Worm (Caenorhabditis elegans) whole organism, mixed stage, embryonic: Measurements from ENCODE around the gene K02B7.3.

Experiments used
- M03D4.4 ChIP-seq: sonication (generic microtip); optimal IDR thresholded peaks from 2 replicates; lab custom pipeline; 2017; ENCODE audit warnings: mild to moderate bottlenecking, missing genetic modification characterization, missing compliant biosample characterization
- ces-1 ChIP-seq: fragments of 150-350 bp; optimal IDR thresholded peaks from 2 replicates; lab custom pipeline; 2014; ENCODE audit warnings: missing biosample characterization, missing genetic modification reagents, missing genetic modification characterization
- elt-3 ChIP-seq: fragments of 150-350 bp; optimal IDR thresholded peaks from 2 replicates; lab custom pipeline; 2014; ENCODE audit warnings: missing biosample characterization, missing genetic modification characterization
- lsy-2 ChIP-seq: fragments of 150-350 bp; optimal IDR thresholded peaks from 2 replicates; lab custom pipeline; 2014; ENCODE audit warnings: missing biosample characterization, missing genetic modification characterization
- mep-1 ChIP-seq: fragments of 150-350 bp; optimal IDR thresholded peaks from 2 replicates; lab custom pipeline; 2017; ENCODE audit warnings: missing biosample characterization, missing genetic modification reagents, missing genetic modification characterization, inconsistent platforms
- mls-2 ChIP-seq: sonication (generic microtip); optimal IDR thresholded peaks from 2 replicates; lab custom pipeline; 2016; ENCODE audit warnings: mild to moderate bottlenecking, missing genetic modification characterization, moderate library complexity, missing compliant biosample characterization
- nhr-12 ChIP-seq: fragments of 150-350 bp; optimal IDR thresholded peaks from 2 replicates; lab custom pipeline; 2014; ENCODE audit warnings: missing biosample characterization, missing genetic modification characterization
- nhr-76 ChIP-seq: sonication (generic microtip); optimal IDR thresholded peaks from 2 replicates; lab custom pipeline; 2017; ENCODE audit warnings: missing biosample characterization, missing genetic modification characterization
- pha-4 ChIP-seq: fragments of 150-350 bp; optimal IDR thresholded peaks from 2 replicates; lab custom pipeline; 2018; ENCODE audit warnings: missing biosample characterization, missing genetic modification reagents, missing genetic modification characterization
- snpc-4 ChIP-seq: fragments of 150-350 bp; optimal IDR thresholded peaks from 2 replicates; lab custom pipeline; 2014; ENCODE audit warnings: missing biosample characterization, missing genetic modification characterization
- unc-62 ChIP-seq: fragments of 150-350 bp; optimal IDR thresholded peaks from 2 replicates; lab custom pipeline; 2014; ENCODE audit warnings: missing biosample characterization, missing genetic modification reagents, missing genetic modification characterization
- zip-8 ChIP-seq: fragments of 150-350 bp; optimal IDR thresholded peaks from 2 replicates; lab custom pipeline; 2014; ENCODE audit warnings: missing biosample characterization, missing genetic modification characterization
- ztf-11 ChIP-seq: fragments of 150-350 bp; optimal IDR thresholded peaks from 2 replicates; lab custom pipeline; 2014; ENCODE audit warnings: missing biosample characterization, missing genetic modification characterization

- TF ChIP-seq elt-3 (no peak), ces-1 (GFP tag; lab: Kevin White, UChicago) (no peak), zip-8 (tag; lab: Kevin White, UChicago) (no peak), pha-4 (tag; lab: Kevin White, UChicago) (no peak), mep-1 (tag; lab: Kevin White, UChicago) (no peak), lsy-2 (tag; lab: Kevin White, UChicago) (no peak), mls-2 (tag; lab: Kevin White, UChicago) (no peak), nhr-76 (tag; lab: Kevin White, UChicago) (no peak), snpc-4 (tag; lab: Kevin White, UChicago) (no peak), unc-62 (GFP tag; lab: Kevin White, UChicago) (no peak), M03D4.4 (no peak), ztf-11 (tag; lab: Kevin White, UChicago) (no peak), nhr-12 (no peak)
Observed at ce11 chrII:14703232-14703926, 8.3 kb upstream of the K02B7.3 start.
